Worm (Caenorhabditis elegans) whole organism, young adult: ENCODE data around the gene smg-4.

Experiments used
- B0019.2 ChIP-seq: fragments of 200-800 bp; sonication (Bioruptor generic); conservative IDR thresholded peaks from 2 replicates; pipeline ENCODE4 v1.3.6; 2022; ENCODE audit warnings: missing genetic modification reagents, missing genetic modification characterization, missing compliant biosample characterization
- B0035.1 ChIP-seq: sonication (generic microtip); optimal IDR thresholded peaks from 2 replicates; lab custom pipeline; 2016; ENCODE audit warnings: missing genetic modification characterization, mild to moderate bottlenecking, missing compliant biosample characterization, missing genotype, missing genetic modification reagents
- B0336.3 ChIP-seq: fragments of 200-800 bp; sonication (Bioruptor generic); IDR thresholded peaks from 2 replicates; pipeline ENCODE4 v1.3.6; 2022; ENCODE audit warnings: missing genetic modification characterization, missing compliant biosample characterization
- F49E8.2 ChIP-seq: sonication (generic microtip); optimal IDR thresholded peaks from 3 replicates; lab custom pipeline; 2017; ENCODE audit warnings: missing genetic modification characterization, mild to moderate bottlenecking, missing compliant biosample characterization, antibody characterized with exemption, moderate library complexity; ENCODE audit not compliant: insufficient read depth
- F57A8.1 ChIP-seq: fragments of 200-800 bp; sonication (Bioruptor generic); optimal IDR thresholded peaks from 2 replicates; lab custom pipeline; 2018; ENCODE audit warnings: mild to moderate bottlenecking, missing genetic modification characterization, moderate library complexity, missing compliant biosample characterization
- K11D2.4 ChIP-seq: fragments of 200-800 bp; sonication (Bioruptor generic); IDR thresholded peaks from 2 replicates; pipeline ENCODE4 v1.3.6; 2022; ENCODE audit warnings: missing genetic modification reagents, missing genetic modification characterization, missing compliant biosample characterization
- T26A5.8 ChIP-seq: sonication (generic microtip); optimal IDR thresholded peaks from 2 replicates; lab custom pipeline; 2016; ENCODE audit warnings: missing genetic modification characterization, missing compliant biosample characterization
- Y79H2A.3 ChIP-seq: fragments of 200-800 bp; sonication (Bioruptor generic); conservative IDR thresholded peaks from 2 replicates; pipeline ENCODE4 v1.3.6; 2022; ENCODE audit warnings: missing genetic modification reagents, missing genetic modification characterization, missing compliant biosample characterization
- athp-1 ChIP-seq: sonication (generic microtip); optimal IDR thresholded peaks from 2 replicates; lab custom pipeline; 2017; ENCODE audit warnings: mild to moderate bottlenecking, missing genetic modification characterization, missing compliant biosample characterization
- attf-5 ChIP-seq: fragments of 200-800 bp; sonication (Bioruptor generic); optimal IDR thresholded peaks from 2 replicates; lab custom pipeline; 2018; ENCODE audit warnings: mild to moderate bottlenecking, missing genetic modification characterization, missing compliant biosample characterization
- cebp-2 ChIP-seq: fragments of 200-800 bp; sonication (Bioruptor generic); IDR thresholded peaks from 2 replicates; pipeline ENCODE4 v1.3.6; 2022; ENCODE audit warnings: missing genetic modification characterization, missing compliant biosample characterization
- ceh-40 ChIP-seq: fragments of 200-800 bp; sonication (Bioruptor generic); IDR thresholded peaks from 2 replicates; pipeline ENCODE4 v1.3.6; 2022; ENCODE audit warnings: missing genetic modification characterization, missing compliant biosample characterization
- ceh-79 ChIP-seq: sonication (generic microtip); optimal IDR thresholded peaks from 2 replicates; lab custom pipeline; 2017; ENCODE audit warnings: mild to moderate bottlenecking, missing genetic modification characterization, missing compliant biosample characterization
- die-1 ChIP-seq: sonication (generic microtip); optimal IDR thresholded peaks from 2 replicates; lab custom pipeline; 2016; ENCODE audit warnings: missing genotype, mild to moderate bottlenecking, missing genetic modification characterization, missing compliant biosample characterization
- dpff-1 ChIP-seq: sonication (generic microtip); optimal IDR thresholded peaks from 2 replicates; lab custom pipeline; 2017; ENCODE audit warnings: mild to moderate bottlenecking, missing genetic modification characterization, missing compliant biosample characterization
- efl-1 ChIP-seq: fragments of 150-350 bp; optimal IDR thresholded peaks from 2 replicates; lab custom pipeline; 2014; ENCODE audit warnings: missing biosample characterization, missing genetic modification reagents, missing genetic modification characterization
- egl-44 ChIP-seq: fragments of 200-800 bp; sonication (Bioruptor generic); IDR thresholded peaks from 2 replicates; pipeline ENCODE4 v1.3.6; 2022; ENCODE audit warnings: missing genetic modification reagents, missing genetic modification characterization, missing compliant biosample characterization
- gei-17 ChIP-seq: fragments of 200-800 bp; sonication (Bioruptor generic); optimal IDR thresholded peaks from 2 replicates; lab custom pipeline; 2018; ENCODE audit warnings: mild to moderate bottlenecking, missing genetic modification characterization, missing compliant biosample characterization
- lin-35 ChIP-seq, 3 experiments: fragments of 150-350 bp in 2 of 3; sonication (generic microtip) in 1 of 3; optimal IDR thresholded peaks; 2 replicates each; lab custom pipeline; 2014 to 2018; ENCODE audit warnings: missing biosample characterization in 3 of 3, missing genetic modification characterization in 3 of 3, missing genetic modification reagents in 3 of 3
- lin-40 ChIP-seq: sonication (generic microtip); optimal IDR thresholded peaks from 2 replicates; lab custom pipeline; 2016; ENCODE audit warnings: missing genetic modification characterization, mild to moderate bottlenecking, missing compliant biosample characterization, missing genotype, missing genetic modification reagents
- lsy-27 ChIP-seq: sonication (generic microtip); optimal IDR thresholded peaks from 2 replicates; lab custom pipeline; 2017; ENCODE audit warnings: missing genetic modification characterization, mild to moderate bottlenecking, missing compliant biosample characterization, antibody characterized with exemption, missing genotype, borderline replicate concordance; ENCODE audit not compliant: insufficient read depth
- mcd-1 ChIP-seq: fragments of 200-800 bp; sonication (Bioruptor generic); IDR thresholded peaks from 2 replicates; pipeline ENCODE4 v1.3.6; 2022; ENCODE audit warnings: missing genetic modification reagents, missing genetic modification characterization, missing compliant biosample characterization
- mxl-1 ChIP-seq: sonication (generic microtip); optimal IDR thresholded peaks from 2 replicates; lab custom pipeline; 2016; ENCODE audit warnings: missing genetic modification characterization, missing compliant biosample characterization
- nfyb-1 ChIP-seq: fragments of 200-800 bp; sonication (Bioruptor generic); IDR thresholded peaks from 2 replicates; pipeline ENCODE4 v1.3.6; 2022; ENCODE audit warnings: missing genetic modification reagents, missing genetic modification characterization, missing compliant biosample characterization
- nhr-179 ChIP-seq: sonication (generic microtip); optimal IDR thresholded peaks from 2 replicates; lab custom pipeline; 2016; ENCODE audit warnings: mild to moderate bottlenecking, missing genetic modification characterization, missing compliant biosample characterization
- rcor-1 ChIP-seq: fragments of 200-800 bp; sonication (Bioruptor generic); IDR thresholded peaks from 2 replicates; pipeline ENCODE4 v1.3.6; 2022; ENCODE audit warnings: missing genetic modification reagents, missing genetic modification characterization, missing compliant biosample characterization
- sea-2 ChIP-seq: fragments of 200-800 bp; sonication (Bioruptor generic); IDR thresholded peaks from 2 replicates; pipeline ENCODE4 v1.3.6; 2022; ENCODE audit warnings: missing genetic modification characterization, missing compliant biosample characterization
- snpc-1.1 ChIP-seq: sonication (generic microtip); optimal IDR thresholded peaks from 2 replicates; lab custom pipeline; 2017; ENCODE audit warnings: missing genetic modification characterization, mild to moderate bottlenecking, missing compliant biosample characterization, antibody characterized with exemption, moderate library complexity, missing genotype, missing genetic modification reagents; ENCODE audit not compliant: insufficient read depth
- snpc-1.3 ChIP-seq: sonication (generic microtip); optimal IDR thresholded peaks from 2 replicates; lab custom pipeline; 2017; ENCODE audit warnings: missing genetic modification characterization, mild to moderate bottlenecking, missing compliant biosample characterization, antibody characterized with exemption, moderate library complexity, missing genotype, missing genetic modification reagents; ENCODE audit not compliant: insufficient read depth
- tbp1 ChIP-seq: fragments of 200-800 bp; sonication (Bioruptor generic); optimal IDR thresholded peaks from 2 replicates; lab custom pipeline; 2018; ENCODE audit warnings: mild to moderate bottlenecking, missing genetic modification characterization, missing compliant biosample characterization
- unc-130 ChIP-seq: sonication (generic microtip); optimal IDR thresholded peaks from 2 replicates; lab custom pipeline; 2016; ENCODE audit warnings: missing genetic modification reagents, missing genetic modification characterization, missing compliant biosample characterization
- xnd-1 ChIP-seq: sonication (generic microtip); optimal IDR thresholded peaks from 2 replicates; lab custom pipeline; 2016; ENCODE audit warnings: missing genotype, missing genetic modification reagents, missing genetic modification characterization, missing compliant biosample characterization
- ztf-22 ChIP-seq: fragments of 200-800 bp; sonication (Bioruptor generic); optimal IDR thresholded peaks from 2 replicates; lab custom pipeline; 2018; ENCODE audit warnings: mild to moderate bottlenecking, missing genetic modification characterization, moderate library complexity, missing compliant biosample characterization

smg-4 gene

ce11 chrV:9813527-9813926, 36.0 kb upstream of the smg-4 start, which contains the start of gene sru-30:
Gene sru-30, plus strand, starts transcription at chrV:9813827.
- no peak for TF ChIP-seq gei-17 (GFP tag; lab: Kevin White, UChicago)

- TF ChIP-seq cebp-2 (GFP tag; lab: Robert Waterston, UW) (no peak), xnd-1 (no peak), lin-35 (GFP tag; optimal IDR thresholded peaks at IDR 0.05; lab: Kevin White, UChicago) (no peak), ceh-40 (no peak), F57A8.1 (GFP tag; lab: Kevin White, UChicago) (no peak), die-1 (tag; lab: Kevin White, UChicago) (no peak), rcor-1 (GFP tag; lab: Robert Waterston, UW) (no peak), tbp1 (GFP tag; lab: Kevin White, UChicago) (no peak), B0336.3 (no peak), T26A5.8 (tag; lab: Kevin White, UChicago) (no peak), mcd-1 (GFP tag; lab: Robert Waterston, UW) (no peak), efl-1 (no peak), unc-130 (no peak), nhr-179 (tag; lab: Kevin White, UChicago) (no peak), egl-44 (GFP tag; lab: Robert Waterston, UW) (no peak)
Observed at ce11 chrV:9812216-9812615, 34.7 kb upstream of the smg-4 start.

- TF ChIP-seq Y79H2A.3 (no peak), B0035.1 (tag; lab: Kevin White, UChicago) (no peak), ceh-79 (tag; lab: Kevin White, UChicago) (no peak), tbp1 (GFP tag; lab: Kevin White, UChicago) (no peak), sea-2 (GFP tag; lab: Robert Waterston, UW) (no peak), K11D2.4 (GFP tag; lab: Robert Waterston, UW) (no peak), F49E8.2 (tag; lab: Kevin White, UChicago) (no peak)
Observed at ce11 chrV:9811154-9811553, 33.6 kb upstream of the smg-4 start, which contains the start of gene sru-29. Gene sru-29, plus strand, starts transcription at chrV:9811454.

ce11 chrV:9805161-9805560, 27.6 kb upstream of the smg-4 start, which contains the start of gene sru-37:
Gene sru-37, plus strand, starts transcription at chrV:9805461.
- TF ChIP-seq tbp1 (GFP tag; lab: Kevin White, UChicago) = no peak
- TF ChIP-seq lsy-27 = no peak
- TF ChIP-seq, all 124 proteins: peak for 0

ce11 chrV:9803176-9803575, 25.6 kb upstream of the smg-4 start, which contains the start of gene sru-39:
Gene sru-39, plus strand, starts transcription at chrV:9803476.
- no peak for TF ChIP-seq mxl-1 (tag; lab: Kevin White, UChicago)
- no peak for TF ChIP-seq B0019.2 (GFP tag; lab: Robert Waterston, UW)
- TF ChIP-seq snpc-1.3 (tag; lab: Kevin White, UChicago) = no peak
- no peak for TF ChIP-seq nfyb-1 (GFP tag; lab: Robert Waterston, UW)
- TF ChIP-seq unc-130 = no peak
- TF ChIP-seq ztf-22 (GFP tag; lab: Kevin White, UChicago) = no peak
- TF ChIP-seq dpff-1 (tag; lab: Kevin White, UChicago) = no peak
- TF ChIP-seq snpc-1.1 (tag; lab: Kevin White, UChicago) = no peak
- TF ChIP-seq lin-40 (tag; lab: Kevin White, UChicago) = no peak
- no peak for TF ChIP-seq athp-1 (tag; lab: Kevin White, UChicago)
- TF ChIP-seq attf-5 (GFP tag; lab: Kevin White, UChicago) = no peak
